Fruit fly (Drosophila melanogaster) whole organism, embryonic: Measurements from ENCODE around the gene Pp1-87B.
A peak's percentile ranks its signal among the peaks of the same experiment; 100 is the strongest.

Experiments used
- Adf1 ChIP-seq: fragments of 200-800 bp; sonication (Bioruptor generic); IDR thresholded peaks from 2 replicates; pipeline ENCODE4 v1.3.6; 2022; ENCODE audit warnings: missing biosample characterization, missing genetic modification characterization
- Antp ChIP-seq: fragments of 200-800 bp; sonication (Bioruptor generic); optimal IDR thresholded peaks from 3 replicates; lab custom pipeline; 2016; ENCODE audit warnings: missing biosample characterization, missing genetic modification characterization
- B-H1 ChIP-seq: fragments of 200-800 bp; sonication (Bioruptor generic); IDR thresholded peaks from 3 replicates; pipeline ENCODE4 v1.3.6; 2022; ENCODE audit warnings: missing biosample characterization, missing genetic modification characterization
- Blimp-1 ChIP-seq: fragments of 200-800 bp; sonication (Bioruptor generic); optimal IDR thresholded peaks from 3 replicates; lab custom pipeline; 2018; ENCODE audit warnings: missing biosample characterization, missing genetic modification characterization, mild to moderate bottlenecking, moderate library complexity, missing genetic modification reagents
- CG10979 ChIP-seq: fragments of 200-800 bp; sonication (Bioruptor generic); optimal IDR thresholded peaks from 2 replicates; lab custom pipeline; 2018; ENCODE audit warnings: missing biosample characterization, mild to moderate bottlenecking, missing genetic modification characterization, moderate library complexity
- CG13287 ChIP-seq: fragments of 200-800 bp; sonication (Bioruptor generic); IDR thresholded peaks from 2 replicates; pipeline ENCODE4 v1.3.6; 2022; ENCODE audit warnings: missing biosample characterization, missing genetic modification characterization; ENCODE audit not compliant: partially characterized antibody
- CG14014 ChIP-seq: fragments of 200-800 bp; sonication (Bioruptor generic); IDR thresholded peaks from 2 replicates; pipeline ENCODE4 v1.3.6; 2022; ENCODE audit warnings: missing biosample characterization, missing genetic modification characterization
- CG14050 ChIP-seq: fragments of 200-800 bp; sonication (Bioruptor generic); IDR thresholded peaks from 3 replicates; pipeline ENCODE4 v1.3.6; 2022; ENCODE audit warnings: missing biosample characterization, missing genetic modification characterization
- CG1647 ChIP-seq: fragments of 200-800 bp; sonication (Bioruptor generic); optimal IDR thresholded peaks from 3 replicates; lab custom pipeline; 2016; ENCODE audit warnings: missing biosample characterization, missing genetic modification characterization
- CG17568 ChIP-seq: fragments of 200-800 bp; sonication (Bioruptor generic); optimal IDR thresholded peaks from 2 replicates; lab custom pipeline; 2018; ENCODE audit warnings: missing biosample characterization, mild to moderate bottlenecking, missing genetic modification characterization, moderate library complexity
- CG3163 ChIP-seq: fragments of 200-800 bp; sonication (Bioruptor generic); optimal IDR thresholded peaks from 3 replicates; lab custom pipeline; 2016; ENCODE audit warnings: missing biosample characterization, missing genetic modification characterization
- CG32532 ChIP-seq: fragments of 200-800 bp; sonication (Bioruptor generic); IDR thresholded peaks from 2 replicates; pipeline ENCODE4 v1.3.6; 2022; ENCODE audit warnings: missing biosample characterization, missing genetic modification characterization
- CG34422 ChIP-seq: fragments of 200-800 bp; sonication (Bioruptor generic); IDR thresholded peaks from 3 replicates; pipeline ENCODE4 v1.3.6; 2022; ENCODE audit warnings: missing biosample characterization, missing genetic modification characterization
- CG6791 ChIP-seq: fragments of 200-800 bp; sonication (Bioruptor generic); IDR thresholded peaks from 3 replicates; pipeline ENCODE4 v1.3.6; 2022; ENCODE audit warnings: missing biosample characterization, missing genetic modification characterization; ENCODE audit not compliant: partially characterized antibody
- CG8944 ChIP-seq: fragments of 200-800 bp; sonication (Bioruptor generic); optimal IDR thresholded peaks from 3 replicates; lab custom pipeline; 2016; ENCODE audit warnings: missing biosample characterization, missing genetic modification characterization
- CG9727 ChIP-seq: fragments of 200-800 bp; sonication (Bioruptor generic); optimal IDR thresholded peaks from 3 replicates; lab custom pipeline; 2017; ENCODE audit warnings: missing biosample characterization, mild to moderate bottlenecking, missing genetic modification characterization
- Chrac-16 ChIP-seq: fragments of 200-800 bp; sonication (Bioruptor generic); optimal IDR thresholded peaks from 3 replicates; lab custom pipeline; 2016; ENCODE audit warnings: missing biosample characterization, missing genetic modification characterization
- D ChIP-seq, 2 experiments: fragments of 200-800 bp in 1 of 2; fragments of >200 bp in 1 of 2; sonication (Bioruptor generic) in 1 of 2; optimal IDR thresholded peaks; 2 replicates in 1 of 2; 3 replicates in 1 of 2; lab custom pipeline; 2017; ENCODE audit warnings: mild to moderate bottlenecking in 1 of 2, missing biosample characterization in 1 of 2, missing genetic modification characterization in 1 of 2, missing genetic modification reagents in 1 of 2
- Gug ChIP-seq: fragments of 200-800 bp; sonication (Bioruptor generic); IDR thresholded peaks from 4 replicates; pipeline ENCODE4 v1.3.6; 2022; ENCODE audit warnings: missing biosample characterization, missing genetic modification characterization
- HLH3B ChIP-seq: fragments of 200-800 bp; sonication (Bioruptor generic); IDR thresholded peaks from 2 replicates; pipeline ENCODE4 v1.3.6; 2022; ENCODE audit warnings: missing biosample characterization, missing genetic modification characterization
- HLH54F ChIP-seq: fragments of 200-800 bp; sonication (Bioruptor generic); optimal IDR thresholded peaks from 3 replicates; lab custom pipeline; 2016; ENCODE audit warnings: missing biosample characterization, missing genetic modification characterization
- Hand ChIP-seq: fragments of 200-800 bp; sonication (Bioruptor generic); optimal IDR thresholded peaks from 2 replicates; lab custom pipeline; 2017; ENCODE audit warnings: mild to moderate bottlenecking, missing biosample characterization, missing genetic modification reagents, missing genetic modification characterization
- Hey ChIP-seq: fragments of 200-800 bp; sonication (Bioruptor generic); optimal IDR thresholded peaks from 3 replicates; lab custom pipeline; 2018; ENCODE audit warnings: missing biosample characterization, mild to moderate bottlenecking, missing genetic modification characterization
- HmgD ChIP-seq: fragments of 200-800 bp; sonication (Bioruptor generic); optimal IDR thresholded peaks from 3 replicates; lab custom pipeline; 2016; ENCODE audit warnings: missing biosample characterization, missing genetic modification characterization
- Opbp ChIP-seq: fragments of 200-800 bp; sonication (Bioruptor generic); IDR thresholded peaks from 3 replicates; pipeline ENCODE4 v1.3.6; 2022; ENCODE audit warnings: missing biosample characterization, missing genetic modification characterization; ENCODE audit not compliant: partially characterized antibody
- Rx ChIP-seq: fragments of 200-800 bp; sonication (Bioruptor generic); IDR thresholded peaks from 2 replicates; pipeline ENCODE4 v1.3.6; 2022; ENCODE audit warnings: missing biosample characterization, missing genetic modification characterization
- Scr ChIP-seq: fragments of 200-800 bp; sonication (Bioruptor generic); IDR thresholded peaks from 2 replicates; pipeline ENCODE4 v1.3.6; 2022; ENCODE audit warnings: missing biosample characterization, missing genetic modification characterization; ENCODE audit not compliant: partially characterized antibody
- Six4 ChIP-seq: fragments of 200-800 bp; sonication (Bioruptor generic); optimal IDR thresholded peaks from 2 replicates; lab custom pipeline; 2016; ENCODE audit warnings: missing biosample characterization, missing genetic modification characterization
- Spps ChIP-seq: fragments of 200-800 bp; sonication (Bioruptor generic); optimal IDR thresholded peaks from 2 replicates; lab custom pipeline; 2018; ENCODE audit warnings: missing biosample characterization, mild to moderate bottlenecking, missing genetic modification characterization
- Xrp1 ChIP-seq: fragments of 200-800 bp; sonication (Bioruptor generic); IDR thresholded peaks from 2 replicates; pipeline ENCODE4 v1.3.6; 2022; ENCODE audit warnings: missing biosample characterization, missing genetic modification characterization
- ato ChIP-seq: fragments of 200-800 bp; sonication (Bioruptor generic); IDR thresholded peaks from 2 replicates; pipeline ENCODE4 v1.3.6; 2022; ENCODE audit warnings: missing biosample characterization, missing genetic modification characterization; ENCODE audit not compliant: partially characterized antibody
- dpn ChIP-seq, 2 experiments: fragments of 200-800 bp; sonication (Bioruptor generic); optimal IDR thresholded peaks; 3 replicates each; lab custom pipeline; 2016; ENCODE audit warnings: missing biosample characterization in 2 of 2, missing genetic modification characterization in 2 of 2
- exex ChIP-seq: fragments of 200-800 bp; sonication (Bioruptor generic); optimal IDR thresholded peaks from 4 replicates; lab custom pipeline; 2018; ENCODE audit warnings: missing biosample characterization, mild to moderate bottlenecking, missing genetic modification characterization, moderate library complexity
- gcm ChIP-seq: fragments of 200-800 bp; sonication (Bioruptor generic); optimal IDR thresholded peaks from 2 replicates; lab custom pipeline; 2019; ENCODE audit warnings: missing biosample characterization, mild to moderate bottlenecking, missing genetic modification characterization, moderate library complexity
- ken ChIP-seq: fragments of 200-800 bp; sonication (Bioruptor generic); IDR thresholded peaks from 3 replicates; pipeline ENCODE4 v1.3.6; 2022; ENCODE audit warnings: missing biosample characterization, missing genetic modification characterization
- nmo ChIP-seq: fragments of 200-800 bp; sonication (Bioruptor generic); optimal IDR thresholded peaks from 2 replicates; lab custom pipeline; 2018; ENCODE audit warnings: missing biosample characterization, mild to moderate bottlenecking, missing genetic modification characterization, moderate library complexity
- onecut ChIP-seq: fragments of 200-800 bp; sonication (Bioruptor generic); IDR thresholded peaks from 2 replicates; pipeline ENCODE4 v1.3.6; 2022; ENCODE audit warnings: missing biosample characterization, missing genetic modification characterization
- p53 ChIP-seq: fragments of 200-800 bp; sonication (Bioruptor generic); optimal IDR thresholded peaks from 2 replicates; lab custom pipeline; 2016; ENCODE audit warnings: missing biosample characterization, missing genetic modification characterization
- pan ChIP-seq, 4 experiments: fragments of >200 bp in 3 of 4; fragments of 200-800 bp in 1 of 4; sonication (Bioruptor generic) in 1 of 4; optimal IDR thresholded peaks in 3 of 4; IDR thresholded peaks in 1 of 4; 2 replicates each; pipeline versions ENCODE4 v1.3.6 to Lab custom; 2017 to 2022; ENCODE audit warnings: missing biosample characterization in 2 of 4, missing genetic modification characterization in 2 of 4, mixed read lengths in 1 of 4
- pzg ChIP-seq: fragments of 200-800 bp; sonication (Bioruptor generic); optimal IDR thresholded peaks from 3 replicates; lab custom pipeline; 2018; ENCODE audit warnings: missing biosample characterization, mild to moderate bottlenecking, missing genetic modification characterization, moderate library complexity
- rib ChIP-seq: fragments of 200-800 bp; sonication (Bioruptor generic); IDR thresholded peaks from 2 replicates; pipeline ENCODE4 v1.3.6; 2022; ENCODE audit warnings: missing biosample characterization, missing genetic modification characterization
- run ChIP-seq: fragments of 200-800 bp; sonication (Bioruptor generic); optimal IDR thresholded peaks from 3 replicates; lab custom pipeline; 2018; ENCODE audit warnings: missing biosample characterization, mild to moderate bottlenecking, missing genetic modification characterization
- salm ChIP-seq: fragments of 200-800 bp; sonication (Bioruptor generic); optimal IDR thresholded peaks from 2 replicates; lab custom pipeline; 2018; ENCODE audit warnings: missing biosample characterization, mild to moderate bottlenecking, missing genetic modification characterization
- seq ChIP-seq: fragments of 200-800 bp; sonication (Bioruptor generic); IDR thresholded peaks from 2 replicates; pipeline ENCODE4 v1.3.6; 2022; ENCODE audit warnings: missing biosample characterization, missing genetic modification characterization
- sqz ChIP-seq: fragments of 200-800 bp; sonication (Bioruptor generic); optimal IDR thresholded peaks from 3 replicates; lab custom pipeline; 2018; ENCODE audit warnings: missing biosample characterization, mild to moderate bottlenecking, missing genetic modification characterization
- sug ChIP-seq: fragments of 200-800 bp; optimal IDR thresholded peaks from 2 replicates; lab custom pipeline; 2019; ENCODE audit warnings: missing biosample characterization, mild to moderate bottlenecking, missing genetic modification characterization, moderate library complexity
- ttk ChIP-seq: fragments of 200-800 bp; sonication (Bioruptor generic); IDR thresholded peaks from 2 replicates; pipeline ENCODE4 v2.1.2; 2022; ENCODE audit warnings: missing biosample characterization, missing genetic modification characterization
- vnd ChIP-seq: fragments of 200-800 bp; sonication (Bioruptor generic); IDR thresholded peaks from 3 replicates; pipeline ENCODE4 v1.3.6; 2022; ENCODE audit warnings: missing biosample characterization, missing genetic modification characterization; ENCODE audit not compliant: partially characterized antibody
- zfh1 ChIP-seq: fragments of 200-800 bp; sonication (Bioruptor generic); IDR thresholded peaks from 3 replicates; pipeline ENCODE4 v1.3.6; 2022; ENCODE audit warnings: missing biosample characterization, missing genetic modification characterization

The Pp1-87B gene

DNA sequence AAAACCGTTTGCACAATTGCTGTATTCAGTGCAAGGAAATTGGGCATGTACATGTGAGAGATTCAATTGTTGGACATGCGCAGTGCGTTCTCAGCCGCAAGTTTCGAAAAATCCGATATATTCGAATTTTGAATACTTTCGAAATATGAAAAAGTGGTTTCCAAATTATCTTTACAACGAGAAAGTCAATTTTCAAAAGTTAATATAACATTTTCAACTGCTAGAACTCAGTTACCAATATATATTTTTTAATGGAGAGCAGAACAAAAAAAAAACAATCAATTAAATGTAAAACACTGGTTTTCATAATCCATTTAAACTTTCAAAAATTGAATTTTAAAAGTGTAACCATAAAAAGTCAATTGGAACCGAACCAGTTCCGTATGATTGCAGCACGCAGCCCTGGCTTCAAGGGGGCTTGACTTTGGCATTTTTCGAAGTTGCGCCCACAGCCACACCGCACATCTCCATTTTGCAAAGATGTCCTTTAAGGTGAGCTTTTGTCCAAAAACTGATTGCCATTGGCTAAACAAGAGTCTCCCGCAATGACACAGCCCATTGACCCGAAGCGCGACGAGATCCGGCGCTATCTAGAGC, 3.2 kb downstream of the Pp1-87B start, which contains the start of the genes Scgbeta and CG17202 (continued):
- TF ChIP-seq CG14050, result no peak
- TF ChIP-seq HLH3B (GFP tag; lab: Robert Waterston, UW), result no peak
- TF ChIP-seq onecut (GFP tag; lab: Robert Waterston, UW), result peak; percentile 29
- no peak for TF ChIP-seq CG34422
- peak; percentile 35; the same call in 1 of the 2 replicates for TF ChIP-seq CG14014 (GFP tag; lab: Robert Waterston, UW)
- no peak for TF ChIP-seq Rx
- TF ChIP-seq ttk (GFP tag; lab: Robert Waterston, UW), result no peak
- no peak for TF ChIP-seq p53
- no peak for TF ChIP-seq ken (GFP tag; lab: Robert Waterston, UW)
- TF ChIP-seq zfh1 (GFP tag; lab: Robert Waterston, UW), result no peak
- no peak for TF ChIP-seq seq (GFP tag; lab: Robert Waterston, UW)
- no peak for TF ChIP-seq CG1647 (GFP tag; lab: Kevin White, UChicago)
- no peak for TF ChIP-seq Antp
- no peak for TF ChIP-seq rib (GFP tag; lab: Robert Waterston, UW)
- no peak for TF ChIP-seq exex (tag; lab: Kevin White, UChicago)
- no peak for TF ChIP-seq HLH54F
- TF ChIP-seq gcm (GFP tag; lab: Kevin White, UChicago), result no peak
- no peak for TF ChIP-seq vnd (GFP tag; lab: Robert Waterston, UW)
- peak in 1 of 2 experiments; percentile 17 for TF ChIP-seq dpn (GFP tag; optimal IDR thresholded peaks at IDR 0.05; lab: Kevin White, UChicago)
- TF ChIP-seq Chrac-16, result no peak
- TF ChIP-seq pzg (GFP tag; lab: Kevin White, UChicago), result peak; percentile 78
- TF ChIP-seq Adf1 (GFP tag; lab: Robert Waterston, UW), result no peak
- no peak for TF ChIP-seq Gug
- no peak for TF ChIP-seq ato (GFP tag; lab: Robert Waterston, UW)
- no peak; the same call in 1 of the 2 replicates for TF ChIP-seq CG32532
- TF ChIP-seq salm (tag; lab: Kevin White, UChicago), result no peak
- TF ChIP-seq CG10979 (tag; lab: Kevin White, UChicago), result no peak
- TF ChIP-seq CG17568 (GFP tag; lab: Kevin White, UChicago), result no peak
- no peak for TF ChIP-seq Blimp-1
- TF ChIP-seq Xrp1 (GFP tag; lab: Robert Waterston, UW), result no peak
- TF ChIP-seq nmo (GFP tag; lab: Kevin White, UChicago), result peak; percentile 39
- TF ChIP-seq Hey (tag; lab: Kevin White, UChicago), result no peak
- TF ChIP-seq sug (tag; lab: Kevin White, UChicago), result no peak
- TF ChIP-seq Hand (GFP tag; lab: Kevin White, UChicago), result no peak
- TF ChIP-seq sqz, result no peak
- no peak for TF ChIP-seq run (tag; lab: Kevin White, UChicago)
- no peak for TF ChIP-seq D (optimal IDR thresholded peaks at IDR 0.05; lab: Kevin White, UChicago)
- TF ChIP-seq D (GFP tag; optimal IDR thresholded peaks at IDR 0.05; lab: Kevin White, UChicago), result no peak
- TF ChIP-seq Six4 (GFP tag; lab: Kevin White, UChicago), result no peak
- TF ChIP-seq Opbp (GFP tag; lab: Robert Waterston, UW), result 0 out of 3 replicates have a peak, but pooled peaks have one; percentile 22

DNA sequence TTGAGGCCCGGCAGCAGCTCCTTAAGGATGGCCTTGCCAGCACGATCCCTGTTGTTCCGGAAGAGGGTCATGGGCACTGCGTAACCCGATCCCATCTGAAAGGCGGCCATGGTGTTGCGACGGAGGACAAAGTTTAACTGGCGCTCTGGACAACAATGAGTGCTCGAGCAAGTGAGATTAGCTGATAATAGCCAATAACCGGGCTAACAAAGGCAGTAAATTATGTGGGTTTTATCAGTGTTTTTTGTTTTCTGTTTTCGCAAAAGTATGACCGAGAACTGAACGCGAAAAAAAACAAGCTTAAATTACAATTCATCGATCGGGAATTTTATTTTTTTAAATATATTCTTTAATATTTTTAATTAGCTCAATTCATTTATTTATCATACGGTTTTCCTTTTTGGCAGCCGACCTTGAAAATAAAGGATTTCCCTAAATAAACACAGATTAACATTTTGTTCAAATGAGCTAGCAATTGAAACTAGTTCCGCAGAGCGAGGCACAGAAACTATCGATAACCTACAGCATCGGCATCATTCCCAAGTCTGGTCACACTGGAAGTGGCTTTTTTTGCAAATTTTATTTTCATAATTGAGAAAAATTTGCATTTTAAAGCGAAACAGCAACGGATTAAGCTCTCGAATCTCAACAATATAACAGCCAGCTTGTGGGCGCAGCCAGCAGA, 12.3 kb downstream of the Pp1-87B start, which contains the start of the genes Dip-C and pps:
Dip-C (minus strand) TSS at position 486 of the 685 bp plus-strand sequence.
pps (plus strand) TSS at position 555 of the 685 bp plus-strand sequence.
- peak; percentile 76 for TF ChIP-seq Scr (GFP tag; lab: Robert Waterston, UW)
- no peak for TF ChIP-seq Hey (tag; lab: Kevin White, UChicago)
- TF ChIP-seq CG13287 (GFP tag; lab: Robert Waterston, UW), result peak; percentile 85
- TF ChIP-seq CG9727 (GFP tag; lab: Kevin White, UChicago), result peak; percentile 28
- no peak for TF ChIP-seq B-H1 (GFP tag; lab: Robert Waterston, UW)
- peak; percentile 81 for TF ChIP-seq CG6791 (GFP tag; lab: Robert Waterston, UW)
- no peak for TF ChIP-seq pan (optimal IDR thresholded peaks at IDR 0.05; lab: Kevin White, UChicago)
- TF ChIP-seq pan (GFP tag; optimal IDR thresholded peaks at IDR 0.05 in 1 of 2, IDR thresholded peaks at IDR 0.05 in 1 of 2), result peak in 1 of 2 experiments; percentile 9
- TF ChIP-seq CG8944 (GFP tag; lab: Kevin White, UChicago), result no peak
- no peak for TF ChIP-seq Spps
- no peak for TF ChIP-seq HmgD (GFP tag; lab: Kevin White, UChicago)
- no peak for TF ChIP-seq CG3163
- TF ChIP-seq p53, result no peak
